Worm (Caenorhabditis elegans) whole organism, mixed stage, embryonic: ENCODE measurements around the gene acs-4.
"Not testable (repeated sequence)": the region's sequence is repeated elsewhere in the genome, so short reads cannot be mapped to it uniquely, and the experiment has no call there.

ENCODE experiments used
- M03D4.4 ChIP-seq: sonication (generic microtip); optimal IDR thresholded peaks from 2 replicates; lab custom pipeline; 2017; ENCODE audit warnings: mild to moderate bottlenecking, missing genetic modification characterization, missing compliant biosample characterization
- bed-3 ChIP-seq: fragments of 200-800 bp; sonication (Bioruptor generic); optimal IDR thresholded peaks from 3 replicates; lab custom pipeline; 2018; ENCODE audit warnings: mild to moderate bottlenecking, missing genetic modification characterization, moderate library complexity, missing compliant biosample characterization
- blmp-1 ChIP-seq: fragments of 150-350 bp; optimal IDR thresholded peaks from 2 replicates; lab custom pipeline; 2014; ENCODE audit warnings: missing biosample characterization, missing genetic modification characterization
- ces-1 ChIP-seq: fragments of 150-350 bp; optimal IDR thresholded peaks from 2 replicates; lab custom pipeline; 2014; ENCODE audit warnings: missing biosample characterization, missing genetic modification reagents, missing genetic modification characterization
- cnd-1 ChIP-seq: fragments of 200-800 bp; sonication (Bioruptor generic); optimal IDR thresholded peaks from 2 replicates; lab custom pipeline; 2018; ENCODE audit warnings: mild to moderate bottlenecking, missing genetic modification characterization, missing compliant biosample characterization
- drap-1 ChIP-seq: fragments of 200-800 bp; sonication (Bioruptor generic); optimal IDR thresholded peaks from 3 replicates; lab custom pipeline; 2018; ENCODE audit warnings: mild to moderate bottlenecking, missing genetic modification characterization, missing compliant biosample characterization
- elt-1 ChIP-seq: sonication (generic microtip); optimal IDR thresholded peaks from 2 replicates; lab custom pipeline; 2017; ENCODE audit warnings: missing genetic modification characterization, mild to moderate bottlenecking, missing compliant biosample characterization, antibody characterized with exemption, moderate library complexity, borderline replicate concordance; ENCODE audit not compliant: insufficient read depth
- elt-3 ChIP-seq: fragments of 150-350 bp; optimal IDR thresholded peaks from 2 replicates; lab custom pipeline; 2014; ENCODE audit warnings: missing biosample characterization, missing genetic modification characterization
- flh-1 ChIP-seq: fragments of 200-800 bp; sonication (Bioruptor generic); optimal IDR thresholded peaks from 2 replicates; lab custom pipeline; 2018; ENCODE audit warnings: mild to moderate bottlenecking, missing genetic modification characterization, moderate library complexity, missing compliant biosample characterization
- hlh-1 ChIP-seq: fragments of 150-350 bp; optimal IDR thresholded peaks from 2 replicates; lab custom pipeline; 2014; ENCODE audit warnings: missing biosample characterization, missing genetic modification reagents, missing genetic modification characterization
- lin-13 ChIP-seq: fragments of 150-350 bp; optimal IDR thresholded peaks from 2 replicates; lab custom pipeline; 2014; ENCODE audit warnings: missing biosample characterization, missing genetic modification characterization
- lsy-2 ChIP-seq: fragments of 150-350 bp; optimal IDR thresholded peaks from 2 replicates; lab custom pipeline; 2014; ENCODE audit warnings: missing biosample characterization, missing genetic modification characterization
- mab-5 ChIP-seq: fragments of 150-350 bp; optimal IDR thresholded peaks from 2 replicates; lab custom pipeline; 2014; ENCODE audit warnings: missing biosample characterization, missing genetic modification characterization
- mep-1 ChIP-seq: fragments of 150-350 bp; optimal IDR thresholded peaks from 2 replicates; lab custom pipeline; 2017; ENCODE audit warnings: missing biosample characterization, missing genetic modification reagents, missing genetic modification characterization, inconsistent platforms
- mls-2 ChIP-seq: sonication (generic microtip); optimal IDR thresholded peaks from 2 replicates; lab custom pipeline; 2016; ENCODE audit warnings: mild to moderate bottlenecking, missing genetic modification characterization, moderate library complexity, missing compliant biosample characterization
- nhr-2 ChIP-seq: fragments of 150-350 bp; optimal IDR thresholded peaks from 2 replicates; lab custom pipeline; 2014; ENCODE audit warnings: missing biosample characterization, missing genetic modification characterization
- nhr-237 ChIP-seq: fragments of 150-350 bp; optimal IDR thresholded peaks from 2 replicates; lab custom pipeline; 2014; ENCODE audit warnings: missing biosample characterization, missing genetic modification characterization
- nhr-28 ChIP-seq: fragments of 150-350 bp; optimal IDR thresholded peaks from 2 replicates; lab custom pipeline; 2014; ENCODE audit warnings: missing biosample characterization, missing genetic modification characterization
- sptf-1 ChIP-seq: sonication (generic microtip); optimal IDR thresholded peaks from 2 replicates; lab custom pipeline; 2017; ENCODE audit warnings: mild to moderate bottlenecking, missing genetic modification characterization, moderate library complexity, missing compliant biosample characterization
- tbx-8 ChIP-seq: fragments of 200-800 bp; sonication (Bioruptor generic); optimal IDR thresholded peaks from 2 replicates; lab custom pipeline; 2018; ENCODE audit warnings: mild to moderate bottlenecking, missing genetic modification characterization, moderate library complexity, missing compliant biosample characterization
- unc-39 ChIP-seq: fragments of 150-350 bp; optimal IDR thresholded peaks from 2 replicates; lab custom pipeline; 2014; ENCODE audit warnings: missing biosample characterization, missing genetic modification characterization
- unc-62 ChIP-seq: fragments of 150-350 bp; optimal IDR thresholded peaks from 2 replicates; lab custom pipeline; 2014; ENCODE audit warnings: missing biosample characterization, missing genetic modification reagents, missing genetic modification characterization
- zip-8 ChIP-seq: fragments of 150-350 bp; optimal IDR thresholded peaks from 2 replicates; lab custom pipeline; 2014; ENCODE audit warnings: missing biosample characterization, missing genetic modification characterization

Gene acs-4

ce11 chrIII:7167568-7167937 is at the start of gene acs-4:
TSS of gene acs-4 (plus strand) at chrIII:7167838.
- no peak for TF ChIP-seq nhr-237 (tag; lab: Kevin White, UChicago)

DNA sequence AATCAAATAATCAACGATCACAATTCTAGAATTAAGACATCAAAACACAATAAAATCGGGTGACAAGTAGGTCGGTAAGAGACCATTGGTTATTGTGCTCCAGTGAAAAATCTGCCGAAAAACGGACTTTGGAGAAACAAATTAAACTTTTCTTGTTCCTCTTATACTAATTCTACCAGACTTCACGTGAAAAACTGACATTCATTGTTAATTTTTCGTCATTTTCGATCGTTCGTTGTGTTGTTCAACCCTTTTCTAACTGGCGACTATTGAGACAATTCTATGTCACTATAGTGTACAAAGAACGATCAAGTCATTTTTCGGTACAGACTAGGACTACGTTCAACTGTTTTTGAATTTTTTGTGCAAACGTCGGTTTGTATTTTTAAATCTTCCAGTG is 47.2 kb upstream of the acs-4 start:
- TF ChIP-seq mep-1 (tag; lab: Kevin White, UChicago): no peak
- no peak for TF ChIP-seq elt-3
- no peak for TF ChIP-seq mab-5 (tag; lab: Kevin White, UChicago)
- TF ChIP-seq, all 35 proteins: peak for 0

- TF ChIP-seq mls-2 (tag; lab: Kevin White, UChicago) (no peak), ces-1 (GFP tag; lab: Kevin White, UChicago) (peak; percentile 47), M03D4.4 (tag; lab: Kevin White, UChicago) (no peak), lsy-2 (tag; lab: Kevin White, UChicago) (peak; percentile 92), bed-3 (GFP tag; lab: Kevin White, UChicago) (no peak), blmp-1 (tag; lab: Kevin White, UChicago) (no peak), lin-13 (tag; lab: Kevin White, UChicago) (no peak)
- TF ChIP-seq, all 35 proteins: peak for 2
Measured at ce11 chrIII:7122860-7123259, 44.8 kb upstream of the acs-4 start, which contains the start of the genes B0280.9 and rpia-1. TSS of gene B0280.9 (minus strand) at chrIII:7122895. TSS of gene rpia-1 (plus strand) at chrIII:7123128.

ce11 chrIII:7124364-7124763 is 43.3 kb upstream of the acs-4 start, which contains the start of gene B0280.2:
TSS of gene B0280.2 (plus strand) at chrIII:7124664.
- TF ChIP-seq lsy-2 (tag; lab: Kevin White, UChicago) (no peak), M03D4.4 (tag; lab: Kevin White, UChicago) (no peak), ces-1 (GFP tag; lab: Kevin White, UChicago) (no peak), hlh-1 (tag; lab: Kevin White, UChicago) (no peak), cnd-1 (tag; lab: Kevin White, UChicago) (no peak), mep-1 (tag; lab: Kevin White, UChicago) (no peak), nhr-237 (tag; lab: Kevin White, UChicago) (no peak), nhr-2 (tag; lab: Kevin White, UChicago) (no peak), sptf-1 (no peak), drap-1 (GFP tag; lab: Kevin White, UChicago) (no peak), unc-39 (tag; lab: Kevin White, UChicago) (no peak), unc-62 (GFP tag; lab: Kevin White, UChicago) (no peak), tbx-8 (GFP tag; lab: Kevin White, UChicago) (no peak)
- TF ChIP-seq, all 35 proteins: peak for 0

DNA sequence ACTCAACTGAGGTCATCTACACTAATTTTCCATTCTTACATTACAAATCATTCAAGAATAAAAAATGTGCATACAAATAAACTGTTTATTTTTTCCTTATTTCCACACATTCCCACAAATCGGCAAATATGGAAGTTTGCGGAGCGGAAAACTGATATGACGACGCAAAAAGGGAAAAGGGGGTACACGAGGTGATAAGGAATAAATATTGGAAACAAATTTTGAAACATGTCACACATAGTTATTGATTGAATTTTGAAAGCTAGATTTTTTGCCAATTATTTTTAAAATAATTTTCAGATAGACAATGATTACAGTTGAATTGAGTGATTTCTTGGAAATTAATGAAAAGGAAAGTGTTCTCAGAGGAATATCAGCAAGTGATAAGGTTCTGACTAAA is 39.0 kb upstream of the acs-4 start, which contains the start of gene viro-2:
Gene viro-2, plus strand, starts transcription at position 301 of the 400 bp plus-strand sequence.
- TF ChIP-seq lsy-2, M03D4.4, mab-5 (tag; lab: Kevin White, UChicago): not testable (repeated sequence)

ce11 chrIII:7133559-7133958 is 34.1 kb upstream of the acs-4 start, which contains the start of the genes pot-1 and ggtb-1:
TSS of gene pot-1 (minus strand) at chrIII:7133678.
TSS of gene ggtb-1 (plus strand) at chrIII:7133766.
- TF ChIP-seq lin-13 (tag; lab: Kevin White, UChicago) (no peak), cnd-1 (tag; lab: Kevin White, UChicago) (no peak), nhr-2 (tag; lab: Kevin White, UChicago) (no peak), mls-2 (tag; lab: Kevin White, UChicago) (no peak), elt-1 (no peak), nhr-28 (tag; lab: Kevin White, UChicago) (no peak), hlh-1 (tag; lab: Kevin White, UChicago) (no peak), ces-1 (GFP tag; lab: Kevin White, UChicago) (peak; percentile 27)

DNA sequence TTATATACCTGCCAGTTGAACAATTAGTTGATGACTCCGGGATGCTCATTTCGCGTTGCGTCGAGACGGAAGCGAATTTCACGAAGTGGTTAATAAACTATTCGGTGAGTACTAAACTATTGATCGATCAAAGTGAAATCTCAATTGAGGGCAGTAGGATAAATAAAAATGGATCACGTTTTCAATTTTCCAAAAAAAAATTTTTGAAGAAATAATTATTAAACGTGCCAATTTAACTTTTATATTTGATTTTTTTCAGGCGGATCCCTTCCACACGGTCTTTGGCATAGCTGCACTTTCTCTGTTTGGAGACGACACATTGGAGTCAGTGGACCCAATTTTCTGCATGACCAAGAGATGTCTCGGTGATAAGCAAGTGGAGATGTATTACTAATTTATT is 31.6 kb upstream of the acs-4 start, which contains the start of gene B0280.17:
Gene B0280.17, minus strand, starts transcription at position 101 of the 400 bp plus-strand sequence.
- TF ChIP-seq ces-1 (GFP tag; lab: Kevin White, UChicago) (no peak), unc-39 (tag; lab: Kevin White, UChicago) (no peak), mab-5 (tag; lab: Kevin White, UChicago) (no peak), mep-1 (tag; lab: Kevin White, UChicago) (no peak), zip-8 (tag; lab: Kevin White, UChicago) (no peak), flh-1 (GFP tag; lab: Kevin White, UChicago) (no peak), elt-1 (no peak), nhr-237 (tag; lab: Kevin White, UChicago) (no peak)
